Fruit fly (Drosophila melanogaster) whole organism, embryonic: Measurements from ENCODE around the gene CG3566.

Source experiments
- Abd-B ChIP-seq: fragments of 200-800 bp; sonication (Bioruptor generic); optimal IDR thresholded peaks from 2 replicates; lab custom pipeline; 2018; ENCODE audit warnings: missing biosample characterization, mild to moderate bottlenecking, missing genetic modification characterization, moderate library complexity
- B-H2 ChIP-seq: fragments of 200-800 bp; sonication (Bioruptor generic); optimal IDR thresholded peaks from 2 replicates; lab custom pipeline; 2018; ENCODE audit warnings: missing biosample characterization, mild to moderate bottlenecking, missing genetic modification characterization
- BEAF-32 ChIP-seq: fragments of 200-800 bp; sonication (Bioruptor generic); optimal IDR thresholded peaks from 3 replicates; lab custom pipeline; 2017; ENCODE audit warnings: missing biosample characterization, missing genetic modification characterization, mild to moderate bottlenecking, moderate library complexity, missing genetic modification reagents
- CG10654 ChIP-seq: fragments of 200-800 bp; sonication (Bioruptor generic); optimal IDR thresholded peaks from 2 replicates; lab custom pipeline; 2016; ENCODE audit warnings: missing biosample characterization, missing genetic modification characterization
- CG10979 ChIP-seq: fragments of 200-800 bp; sonication (Bioruptor generic); optimal IDR thresholded peaks from 2 replicates; lab custom pipeline; 2018; ENCODE audit warnings: missing biosample characterization, mild to moderate bottlenecking, missing genetic modification characterization, moderate library complexity
- CG12391 ChIP-seq: fragments of 200-800 bp; sonication (Bioruptor generic); optimal IDR thresholded peaks from 3 replicates; lab custom pipeline; 2018; ENCODE audit warnings: missing biosample characterization, mild to moderate bottlenecking, missing genetic modification characterization, moderate library complexity
- CG13894 ChIP-seq: fragments of 200-800 bp; sonication (Bioruptor generic); optimal IDR thresholded peaks from 3 replicates; lab custom pipeline; 2018; ENCODE audit warnings: missing biosample characterization, mild to moderate bottlenecking, missing genetic modification characterization, moderate library complexity
- CG15269 ChIP-seq: fragments of 200-800 bp; sonication (Bioruptor generic); optimal IDR thresholded peaks from 2 replicates; lab custom pipeline; 2018; ENCODE audit warnings: missing biosample characterization, mild to moderate bottlenecking, missing genetic modification characterization, moderate library complexity
- CG15601 ChIP-seq: fragments of 200-800 bp; sonication (Bioruptor generic); optimal IDR thresholded peaks from 3 replicates; lab custom pipeline; 2019; ENCODE audit warnings: missing biosample characterization, mild to moderate bottlenecking, missing genetic modification characterization, moderate library complexity
- CG1603 ChIP-seq: fragments of 200-800 bp; sonication (Bioruptor generic); optimal IDR thresholded peaks from 2 replicates; lab custom pipeline; 2019; ENCODE audit warnings: missing biosample characterization, mild to moderate bottlenecking, missing genetic modification characterization, moderate library complexity
- CG16863 ChIP-seq: fragments of 200-800 bp; sonication (Bioruptor generic); optimal IDR thresholded peaks from 3 replicates; lab custom pipeline; 2016; ENCODE audit warnings: missing biosample characterization, missing genetic modification characterization
- CG17361 ChIP-seq: fragments of 200-800 bp; sonication (Bioruptor generic); IDR thresholded peaks from 3 replicates; pipeline ENCODE4 v1.3.6; 2022; ENCODE audit warnings: missing biosample characterization, missing genetic modification characterization
- CG17568 ChIP-seq: fragments of 200-800 bp; sonication (Bioruptor generic); optimal IDR thresholded peaks from 2 replicates; lab custom pipeline; 2018; ENCODE audit warnings: missing biosample characterization, mild to moderate bottlenecking, missing genetic modification characterization, moderate library complexity
- CG18476 ChIP-seq: fragments of 200-800 bp; sonication (Bioruptor generic); optimal IDR thresholded peaks from 2 replicates; lab custom pipeline; 2016; ENCODE audit warnings: missing biosample characterization, mild to moderate bottlenecking, missing genetic modification characterization
- CG18619 ChIP-seq: fragments of 200-800 bp; sonication (Bioruptor generic); optimal IDR thresholded peaks from 3 replicates; lab custom pipeline; 2017; ENCODE audit warnings: missing biosample characterization, mild to moderate bottlenecking, missing genetic modification characterization
- CG2116 ChIP-seq: fragments of 200-800 bp; sonication (Bioruptor generic); optimal IDR thresholded peaks from 3 replicates; lab custom pipeline; 2018; ENCODE audit warnings: missing biosample characterization, mild to moderate bottlenecking, missing genetic modification characterization
- CG2712 ChIP-seq: fragments of 200-800 bp; optimal IDR thresholded peaks from 3 replicates; lab custom pipeline; 2019; ENCODE audit warnings: missing biosample characterization, mild to moderate bottlenecking, missing genetic modification characterization, moderate library complexity
- CG30020 ChIP-seq: fragments of 200-800 bp; optimal IDR thresholded peaks from 2 replicates; lab custom pipeline; 2019; ENCODE audit warnings: missing biosample characterization, mild to moderate bottlenecking, missing genetic modification characterization, moderate library complexity
- CG4707 ChIP-seq: fragments of 200-800 bp; sonication (Bioruptor generic); optimal IDR thresholded peaks from 2 replicates; lab custom pipeline; 2018; ENCODE audit warnings: missing biosample characterization, mild to moderate bottlenecking, missing genetic modification characterization, moderate library complexity
- CG7556 ChIP-seq: fragments of 200-800 bp; sonication (Bioruptor generic); optimal IDR thresholded peaks from 2 replicates; lab custom pipeline; 2017; ENCODE audit warnings: missing biosample characterization, mild to moderate bottlenecking, missing genetic modification characterization
- CG8478 ChIP-seq: fragments of >200 bp; optimal IDR thresholded peaks from 2 replicates; lab custom pipeline; 2018
- CG9797 ChIP-seq: fragments of 200-800 bp; sonication (Bioruptor generic); optimal IDR thresholded peaks from 3 replicates; lab custom pipeline; 2018; ENCODE audit warnings: missing biosample characterization, mild to moderate bottlenecking, missing genetic modification characterization
- CG9932 ChIP-seq: fragments of 200-800 bp; sonication (Bioruptor generic); IDR thresholded peaks from 2 replicates; pipeline ENCODE4 v1.3.6; 2022; ENCODE audit warnings: missing biosample characterization, missing genetic modification characterization
- CoRest ChIP-seq: fragments of 200-800 bp; sonication (Bioruptor generic); optimal IDR thresholded peaks from 3 replicates; lab custom pipeline; 2018; ENCODE audit warnings: missing biosample characterization, mild to moderate bottlenecking, missing genetic modification characterization, moderate library complexity
- D19A ChIP-seq: fragments of 200-800 bp; optimal IDR thresholded peaks from 3 replicates; lab custom pipeline; 2019; ENCODE audit warnings: missing biosample characterization, mild to moderate bottlenecking, missing genetic modification characterization, moderate library complexity
- E2f2 ChIP-seq: fragments of 200-800 bp; sonication (Bioruptor generic); IDR thresholded peaks from 2 replicates; pipeline ENCODE4 v1.3.6; 2022; ENCODE audit warnings: missing biosample characterization, missing genetic modification characterization
- Eip74EF ChIP-seq, 2 experiments: fragments of 200-800 bp in 1 of 2; fragments of >200 bp in 1 of 2; sonication (Bioruptor generic) in 1 of 2; optimal IDR thresholded peaks; 2 replicates each; lab custom pipeline; 2017 to 2019; ENCODE audit warnings: missing biosample characterization in 2 of 2, missing genetic modification characterization in 2 of 2, mild to moderate bottlenecking in 1 of 2, moderate library complexity in 1 of 2
- Ets65A ChIP-seq: fragments of 200-800 bp; sonication (Bioruptor generic); peaks from one replicate; lab custom pipeline; 2016; ENCODE audit warnings: missing biosample characterization, missing genetic modification characterization
- Kr ChIP-seq: fragments of 200-800 bp; sonication (Bioruptor generic); optimal IDR thresholded peaks from 2 replicates; lab custom pipeline; 2017; ENCODE audit warnings: missing biosample characterization, mild to moderate bottlenecking, missing genetic modification characterization
- Nf-YC ChIP-seq: fragments of 200-800 bp; optimal IDR thresholded peaks from 3 replicates; lab custom pipeline; 2019; ENCODE audit warnings: missing biosample characterization, mild to moderate bottlenecking, missing genetic modification characterization, moderate library complexity
- Sry-β ChIP-seq: fragments of 200-800 bp; sonication (Bioruptor generic); optimal IDR thresholded peaks from 2 replicates; lab custom pipeline; 2018; ENCODE audit warnings: missing biosample characterization, mild to moderate bottlenecking, missing genetic modification characterization, moderate library complexity
- Sry-δ ChIP-seq: fragments of 200-800 bp; sonication (Bioruptor generic); optimal IDR thresholded peaks from 2 replicates; lab custom pipeline; 2016; ENCODE audit warnings: missing biosample characterization, missing genetic modification characterization
- al ChIP-seq: fragments of 200-800 bp; sonication (Bioruptor generic); IDR thresholded peaks from 2 replicates; pipeline ENCODE4 v1.3.6; 2022; ENCODE audit warnings: missing biosample characterization, missing genetic modification characterization
- bbx ChIP-seq: fragments of 200-800 bp; sonication (Bioruptor generic); IDR thresholded peaks from 2 replicates; pipeline ENCODE4 v1.3.6; 2022; ENCODE audit warnings: missing biosample characterization, missing genetic modification characterization; ENCODE audit not compliant: partially characterized antibody
- crp ChIP-seq, 2 experiments: fragments of 200-800 bp; sonication (Bioruptor generic); optimal IDR thresholded peaks; 2 replicates in 1 of 2; 3 replicates in 1 of 2; lab custom pipeline; 2017; ENCODE audit warnings: missing biosample characterization in 2 of 2, missing genetic modification characterization in 2 of 2, mild to moderate bottlenecking in 1 of 2, moderate library complexity in 1 of 2
- en ChIP-seq: fragments of 200-800 bp; sonication (Bioruptor generic); optimal IDR thresholded peaks from 2 replicates; lab custom pipeline; 2016; ENCODE audit warnings: missing biosample characterization, missing genetic modification characterization
- fd3F ChIP-seq: fragments of 200-800 bp; sonication (Bioruptor generic); optimal IDR thresholded peaks from 2 replicates; lab custom pipeline; 2018; ENCODE audit warnings: missing biosample characterization, mild to moderate bottlenecking, missing genetic modification characterization, moderate library complexity
- gcm2 ChIP-seq: fragments of 200-800 bp; sonication (Bioruptor generic); optimal IDR thresholded peaks from 2 replicates; lab custom pipeline; 2016; ENCODE audit warnings: missing biosample characterization, missing genetic modification characterization
- gem ChIP-seq: fragments of 200-800 bp; sonication (Bioruptor generic); optimal IDR thresholded peaks from 2 replicates; lab custom pipeline; 2019; ENCODE audit warnings: missing biosample characterization, mild to moderate bottlenecking, missing genetic modification characterization, moderate library complexity
- grau ChIP-seq: fragments of 200-800 bp; optimal IDR thresholded peaks from 3 replicates; lab custom pipeline; 2019; ENCODE audit warnings: missing biosample characterization, mild to moderate bottlenecking, missing genetic modification characterization, moderate library complexity
- lbe ChIP-seq: fragments of 200-800 bp; sonication (Bioruptor generic); optimal IDR thresholded peaks from 2 replicates; lab custom pipeline; 2016; ENCODE audit warnings: missing biosample characterization, mild to moderate bottlenecking, missing genetic modification characterization
- luna ChIP-seq: fragments of 200-800 bp; sonication (Bioruptor generic); optimal IDR thresholded peaks from 2 replicates; lab custom pipeline; 2016; ENCODE audit warnings: missing biosample characterization, missing genetic modification characterization
- nerfin-2 ChIP-seq: fragments of 200-800 bp; sonication (Bioruptor generic); IDR thresholded peaks from 2 replicates; pipeline ENCODE4 v1.3.6; 2022; ENCODE audit warnings: missing biosample characterization, missing genetic modification characterization; ENCODE audit not compliant: partially characterized antibody
- pan ChIP-seq, 4 experiments: fragments of >200 bp in 3 of 4; fragments of 200-800 bp in 1 of 4; sonication (Bioruptor generic) in 1 of 4; optimal IDR thresholded peaks in 3 of 4; IDR thresholded peaks in 1 of 4; 2 replicates each; pipeline versions ENCODE4 v1.3.6 to Lab custom; 2017 to 2022; ENCODE audit warnings: missing biosample characterization in 2 of 4, missing genetic modification characterization in 2 of 4, mixed read lengths in 1 of 4
- sens ChIP-seq: fragments of 200-800 bp; sonication (Bioruptor generic); peaks from one replicate; lab custom pipeline; 2016; ENCODE audit warnings: missing biosample characterization, missing genetic modification characterization
- slbo ChIP-seq: fragments of 200-800 bp; sonication (Bioruptor generic); IDR thresholded peaks from 2 replicates; pipeline ENCODE4 v1.3.6; 2022; ENCODE audit warnings: missing biosample characterization, missing genetic modification characterization
- slp2 ChIP-seq: fragments of 200-800 bp; sonication (Bioruptor generic); optimal IDR thresholded peaks from 2 replicates; lab custom pipeline; 2016; ENCODE audit warnings: missing biosample characterization, missing genetic modification characterization
- sr ChIP-seq: fragments of 200-800 bp; sonication (Bioruptor generic); IDR thresholded peaks from 3 replicates; pipeline ENCODE4 v1.3.6; 2022; ENCODE audit warnings: missing biosample characterization, missing genetic modification characterization
- zen2 ChIP-seq: fragments of 200-800 bp; sonication (Bioruptor generic); IDR thresholded peaks from 3 replicates; pipeline ENCODE4 v1.3.6; 2022; ENCODE audit warnings: missing biosample characterization, missing genetic modification characterization; ENCODE audit not compliant: partially characterized antibody

Gene CG3566

dm6 chrX:6255414-6255915 lies 21.1 kb downstream of the CG3566 start, which contains the start of the genes Rbcn-3A and Spx (continued):
- TF ChIP-seq zen2 (GFP tag; lab: Robert Waterston, UW) (peak; percentile 64; the same call in 1 of the 3 replicates), CG2116 (GFP tag; lab: Kevin White, UChicago) (peak; percentile 97), CG9797 (GFP tag; lab: Kevin White, UChicago) (peak; percentile 43), Sry-δ (GFP tag; lab: Kevin White, UChicago) (peak; percentile 81), CG17568 (GFP tag; lab: Kevin White, UChicago) (no peak), sens (GFP tag; lab: Kevin White, UChicago) (peak; percentile 57), gcm2 (GFP tag; lab: Kevin White, UChicago) (no peak), pan (optimal IDR thresholded peaks at IDR 0.05; lab: Kevin White, UChicago) (no peak), pan (GFP tag; optimal IDR thresholded peaks at IDR 0.05 in 1 of 2, IDR thresholded peaks at IDR 0.05 in 1 of 2) (peak in 1 of 2 experiments; percentile 7), BEAF-32 (GFP tag; lab: Kevin White, UChicago) (peak; percentile 87), slp2 (GFP tag; lab: Kevin White, UChicago) (no peak), al (peak; percentile 23; the same call in 1 of the 2 replicates), Sry-β (GFP tag; lab: Kevin White, UChicago) (no peak), CG30020 (tag; lab: Kevin White, UChicago) (peak; percentile 32), Nf-YC (tag; lab: Kevin White, UChicago) (peak; percentile 50), lbe (peak; percentile 24), CG15601 (tag; lab: Kevin White, UChicago) (peak; percentile 29), luna (no peak), fd3F (GFP tag; lab: Kevin White, UChicago) (peak; percentile 8), E2f2 (GFP tag; lab: Robert Waterston, UW) (peak; percentile 34; the same call in 1 of the 2 replicates), CG2712 (tag; lab: Kevin White, UChicago) (peak; percentile 49), CG7556 (GFP tag; lab: Kevin White, UChicago) (peak; percentile 1), CG10654 (GFP tag; lab: Kevin White, UChicago) (no peak), gem (tag; lab: Kevin White, UChicago) (peak; percentile 61), B-H2 (peak; percentile 6), CG8478 (lab: Kevin White, UChicago) (no peak), D19A (tag; lab: Kevin White, UChicago) (peak; percentile 21), sr (GFP tag; lab: Robert Waterston, UW) (no peak), nerfin-2 (GFP tag; lab: Robert Waterston, UW) (peak; percentile 89), bbx (peak; percentile 79), CG10979 (tag; lab: Kevin White, UChicago) (peak; percentile 2), CG17361 (GFP tag; lab: Robert Waterston, UW) (peak; percentile 62; the same call in 2 of the 3 replicates), CoRest (peak; percentile 69), CG4707 (GFP tag; lab: Kevin White, UChicago) (no peak), CG18619 (GFP tag; lab: Kevin White, UChicago) (peak; percentile 30), CG16863 (GFP tag; lab: Kevin White, UChicago) (no peak), CG1603 (tag; lab: Kevin White, UChicago) (peak; percentile 3), Abd-B (GFP tag; lab: Kevin White, UChicago) (peak; percentile 40), Kr (GFP tag; lab: Kevin White, UChicago) (no peak), CG9932 (GFP tag; lab: Robert Waterston, UW) (peak; percentile 63), slbo (GFP tag; lab: Robert Waterston, UW) (peak; percentile 69), en (GFP tag; lab: Kevin White, UChicago) (no peak), grau (peak; percentile 53), CG13894 (tag; lab: Kevin White, UChicago) (peak; percentile 8), CG12391 (tag; lab: Kevin White, UChicago) (peak; percentile 68), CG15269 (tag; lab: Kevin White, UChicago) (peak; percentile 41), CG18476 (no peak), Ets65A (peak; percentile 9), crp (GFP tag; optimal IDR thresholded peaks at IDR 0.05; lab: Kevin White, UChicago) (no peak), Eip74EF (GFP tag; optimal IDR thresholded peaks at IDR 0.05; lab: Kevin White, UChicago) (no peak)
